Fruit fly (Drosophila melanogaster) whole organism, embryonic: ENCODE measurements around the gene drongo.

Experiments used
- CG10147 ChIP-seq: fragments of 200-800 bp; sonication (Bioruptor generic); optimal IDR thresholded peaks from 2 replicates; lab custom pipeline; 2019; ENCODE audit warnings: missing biosample characterization, mild to moderate bottlenecking, missing genetic modification characterization, moderate library complexity
- CG12104 ChIP-seq: fragments of 200-800 bp; sonication (Bioruptor generic); optimal IDR thresholded peaks from 3 replicates; lab custom pipeline; 2016; ENCODE audit warnings: missing biosample characterization, missing genetic modification characterization
- CG12299 ChIP-seq: fragments of 200-800 bp; sonication (Bioruptor generic); optimal IDR thresholded peaks from 2 replicates; lab custom pipeline; 2018; ENCODE audit warnings: missing biosample characterization, mild to moderate bottlenecking, missing genetic modification characterization
- CG1529 ChIP-seq: fragments of 200-800 bp; sonication (Bioruptor generic); optimal IDR thresholded peaks from 3 replicates; lab custom pipeline; 2018; ENCODE audit warnings: missing biosample characterization, missing genetic modification characterization
- CG16813 ChIP-seq: fragments of 200-800 bp; sonication (Bioruptor generic); IDR thresholded peaks from 3 replicates; pipeline ENCODE4 v1.3.6; 2022; ENCODE audit warnings: missing biosample characterization, missing genetic modification characterization; ENCODE audit not compliant: partially characterized antibody
- CG2116 ChIP-seq: fragments of 200-800 bp; sonication (Bioruptor generic); optimal IDR thresholded peaks from 3 replicates; lab custom pipeline; 2018; ENCODE audit warnings: missing biosample characterization, mild to moderate bottlenecking, missing genetic modification characterization
- CG2120 ChIP-seq: fragments of 200-800 bp; sonication (Bioruptor generic); optimal IDR thresholded peaks from 3 replicates; lab custom pipeline; 2016; ENCODE audit warnings: missing biosample characterization, missing genetic modification characterization
- CG31441 ChIP-seq: fragments of 200-800 bp; sonication (Bioruptor generic); IDR thresholded peaks from 2 replicates; pipeline ENCODE4 v1.3.6; 2022; ENCODE audit warnings: missing biosample characterization, missing genetic modification characterization
- CG4707 ChIP-seq: fragments of 200-800 bp; sonication (Bioruptor generic); optimal IDR thresholded peaks from 2 replicates; lab custom pipeline; 2018; ENCODE audit warnings: missing biosample characterization, mild to moderate bottlenecking, missing genetic modification characterization, moderate library complexity
- CG4820 ChIP-seq: fragments of 200-800 bp; sonication (Bioruptor generic); optimal IDR thresholded peaks from 3 replicates; lab custom pipeline; 2016; ENCODE audit warnings: missing biosample characterization, missing genetic modification characterization
- CG6765 ChIP-seq: fragments of 200-800 bp; sonication (Bioruptor generic); optimal IDR thresholded peaks from 3 replicates; lab custom pipeline; 2017; ENCODE audit warnings: missing biosample characterization, mild to moderate bottlenecking, missing genetic modification characterization
- CG7839 ChIP-seq: fragments of 200-800 bp; sonication (Bioruptor generic); optimal IDR thresholded peaks from 3 replicates; lab custom pipeline; 2018; ENCODE audit warnings: missing biosample characterization, mild to moderate bottlenecking, missing genetic modification characterization, moderate library complexity
- CG8924 ChIP-seq: fragments of 200-800 bp; optimal IDR thresholded peaks from 3 replicates; lab custom pipeline; 2019; ENCODE audit warnings: missing biosample characterization, mild to moderate bottlenecking, missing genetic modification characterization, moderate library complexity
- Eip74EF ChIP-seq, 2 experiments: fragments of 200-800 bp in 1 of 2; fragments of >200 bp in 1 of 2; sonication (Bioruptor generic) in 1 of 2; optimal IDR thresholded peaks; 2 replicates each; lab custom pipeline; 2017 to 2019; ENCODE audit warnings: missing biosample characterization in 2 of 2, missing genetic modification characterization in 2 of 2, mild to moderate bottlenecking in 1 of 2, moderate library complexity in 1 of 2
- Med ChIP-seq: fragments of 200-800 bp; sonication (Bioruptor generic); peaks from one replicate; lab custom pipeline; 2016; ENCODE audit warnings: missing biosample characterization, missing genetic modification characterization, mild to moderate bottlenecking, inconsistent platforms, moderate library complexity
- Oli ChIP-seq: fragments of 200-800 bp; sonication (Bioruptor generic); optimal IDR thresholded peaks from 2 replicates; lab custom pipeline; 2018; ENCODE audit warnings: missing biosample characterization, mild to moderate bottlenecking, missing genetic modification characterization, moderate library complexity
- Pdp1 ChIP-seq, 2 experiments: fragments of 200-800 bp; sonication (Bioruptor generic); optimal IDR thresholded peaks; 3 replicates each; lab custom pipeline; 2016; ENCODE audit warnings: missing biosample characterization in 2 of 2, missing genetic modification characterization in 2 of 2, mild to moderate bottlenecking in 1 of 2, moderate library complexity in 1 of 2
- aop ChIP-seq: fragments of 200-800 bp; sonication (Bioruptor generic); IDR thresholded peaks from 2 replicates; pipeline ENCODE4 v1.3.6; 2022; ENCODE audit warnings: missing biosample characterization, missing genetic modification characterization
- bsh ChIP-seq, 2 experiments: fragments of 200-800 bp; sonication (Bioruptor generic); optimal IDR thresholded peaks; 2 replicates each; lab custom pipeline; 2017 to 2018; ENCODE audit warnings: mild to moderate bottlenecking in 2 of 2, missing biosample characterization in 2 of 2, missing genetic modification characterization in 2 of 2, moderate library complexity in 1 of 2
- corto ChIP-seq: fragments of 200-800 bp; sonication (Bioruptor generic); optimal IDR thresholded peaks from 2 replicates; lab custom pipeline; 2016; ENCODE audit warnings: missing biosample characterization, mild to moderate bottlenecking, missing genetic modification characterization, moderate library complexity
- crol ChIP-seq: fragments of 200-800 bp; sonication (Bioruptor generic); IDR thresholded peaks from 2 replicates; pipeline ENCODE4 v1.3.6; 2022; ENCODE audit warnings: missing biosample characterization, missing genetic modification characterization
- dmrt99B ChIP-seq: fragments of 200-800 bp; sonication (Bioruptor generic); optimal IDR thresholded peaks from 2 replicates; lab custom pipeline; 2018; ENCODE audit warnings: missing biosample characterization, mild to moderate bottlenecking, missing genetic modification characterization, moderate library complexity
- en ChIP-seq: fragments of 200-800 bp; sonication (Bioruptor generic); optimal IDR thresholded peaks from 2 replicates; lab custom pipeline; 2016; ENCODE audit warnings: missing biosample characterization, missing genetic modification characterization
- hb ChIP-seq: fragments of 200-800 bp; sonication (Bioruptor generic); IDR thresholded peaks from 3 replicates; pipeline ENCODE4 v1.3.6; 2022; ENCODE audit warnings: missing biosample characterization, missing genetic modification characterization; ENCODE audit not compliant: partially characterized antibody
- hbn ChIP-seq: fragments of 200-800 bp; sonication (Bioruptor generic); IDR thresholded peaks from 2 replicates; pipeline ENCODE4 v1.3.6; 2022; ENCODE audit warnings: missing biosample characterization, missing genetic modification characterization; ENCODE audit not compliant: partially characterized antibody
- kni ChIP-seq: fragments of 200-800 bp; sonication (Bioruptor generic); optimal IDR thresholded peaks from 3 replicates; lab custom pipeline; 2017; ENCODE audit warnings: mild to moderate bottlenecking, missing biosample characterization, missing genetic modification reagents, missing genetic modification characterization
- lbe ChIP-seq: fragments of 200-800 bp; sonication (Bioruptor generic); optimal IDR thresholded peaks from 2 replicates; lab custom pipeline; 2016; ENCODE audit warnings: missing biosample characterization, mild to moderate bottlenecking, missing genetic modification characterization
- nau ChIP-seq: fragments of 200-800 bp; sonication (Bioruptor generic); optimal IDR thresholded peaks from 3 replicates; lab custom pipeline; 2017; ENCODE audit warnings: missing biosample characterization, mild to moderate bottlenecking, missing genetic modification characterization, missing genetic modification reagents
- nom ChIP-seq: fragments of 200-800 bp; sonication (Bioruptor generic); optimal IDR thresholded peaks from 2 replicates; lab custom pipeline; 2017; ENCODE audit warnings: missing biosample characterization, missing genetic modification characterization, mild to moderate bottlenecking, moderate library complexity, missing genetic modification reagents
- odd ChIP-seq: fragments of 200-800 bp; sonication (Bioruptor generic); optimal IDR thresholded peaks from 2 replicates; lab custom pipeline; 2017; ENCODE audit warnings: missing biosample characterization, mild to moderate bottlenecking, missing genetic modification characterization
- otp ChIP-seq: fragments of 200-800 bp; sonication (Bioruptor generic); IDR thresholded peaks from 3 replicates; pipeline ENCODE4, ENCODE4 v1.3.6; 2022; ENCODE audit warnings: missing biosample characterization, missing genetic modification characterization
- sc ChIP-seq, 3 experiments: fragments of >200 bp in 2 of 3; fragments of 200-800 bp in 1 of 3; sonication (Bioruptor generic) in 1 of 3; optimal IDR thresholded peaks; 2 replicates in 2 of 3; 3 replicates in 1 of 3; lab custom pipeline; 2017; ENCODE audit warnings: mild to moderate bottlenecking in 1 of 3, missing biosample characterization in 1 of 3, missing genetic modification characterization in 1 of 3, missing genetic modification reagents in 1 of 3
- sens ChIP-seq: fragments of 200-800 bp; sonication (Bioruptor generic); peaks from one replicate; lab custom pipeline; 2016; ENCODE audit warnings: missing biosample characterization, missing genetic modification characterization
- stwl ChIP-seq: fragments of 200-800 bp; sonication (Bioruptor generic); optimal IDR thresholded peaks from 3 replicates; lab custom pipeline; 2018; ENCODE audit warnings: missing biosample characterization, mild to moderate bottlenecking, missing genetic modification characterization, moderate library complexity
- tll ChIP-seq, 2 experiments: fragments of 200-800 bp in 1 of 2; fragments of >200 bp in 1 of 2; sonication (Bioruptor generic) in 1 of 2; optimal IDR thresholded peaks; 2 replicates each; lab custom pipeline; 2017 to 2019; ENCODE audit warnings: missing biosample characterization in 2 of 2, missing genetic modification characterization in 2 of 2, mild to moderate bottlenecking in 1 of 2, moderate library complexity in 1 of 2
- wor ChIP-seq: fragments of 200-800 bp; sonication (Bioruptor generic); IDR thresholded peaks from 2 replicates; pipeline ENCODE4 v1.3.6; 2022; ENCODE audit warnings: missing biosample characterization, missing genetic modification characterization
- yki ChIP-seq: fragments of >200 bp; optimal IDR thresholded peaks from 3 replicates; lab custom pipeline; 2018
- zf30C ChIP-seq: fragments of 200-800 bp; sonication (Bioruptor generic); optimal IDR thresholded peaks from 3 replicates; lab custom pipeline; 2018; ENCODE audit warnings: missing biosample characterization, mild to moderate bottlenecking, missing genetic modification characterization

The drongo gene

DNA sequence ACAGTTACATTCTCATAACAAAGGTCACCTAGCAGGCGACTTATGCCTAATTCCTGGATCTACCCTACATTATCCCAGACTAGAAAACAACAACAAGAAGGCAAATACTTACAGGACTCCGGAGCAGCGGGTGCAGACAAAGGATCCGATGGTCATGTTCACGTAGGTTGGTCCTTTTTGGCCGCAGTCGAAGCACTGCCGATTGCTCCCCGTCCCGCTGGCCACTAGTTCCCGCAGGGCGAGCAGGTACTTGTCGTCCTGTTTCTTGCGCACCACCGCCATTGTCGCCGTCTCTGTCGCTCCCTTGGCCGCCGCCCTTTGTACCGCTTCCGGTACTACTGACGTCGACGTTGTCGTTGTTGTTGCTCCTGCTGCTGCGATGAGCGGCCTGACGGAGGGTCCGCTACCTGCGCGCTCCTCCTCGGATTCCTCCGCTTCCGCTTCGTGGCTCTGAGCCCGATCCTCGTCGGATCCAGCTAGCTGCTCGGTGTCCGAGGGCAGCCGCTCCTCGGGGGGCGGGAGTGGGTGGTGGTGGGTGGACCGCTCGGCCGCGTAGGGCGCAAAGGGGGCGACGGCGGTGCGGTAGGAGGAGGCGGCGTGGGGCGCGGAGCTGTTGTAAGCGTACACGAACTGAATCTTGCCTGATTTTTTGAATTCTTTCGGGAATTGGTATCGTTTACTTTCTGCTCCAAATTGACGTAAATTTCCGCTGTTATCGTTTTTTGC is 921 bp downstream of the drongo start (continued):
- TF ChIP-seq tll (GFP tag; optimal IDR thresholded peaks at IDR 0.05; lab: Kevin White, UChicago) (peak in 1 of 2 experiments; percentile 55), aop (GFP tag; lab: Robert Waterston, UW) (0 out of 2 replicates have a peak, but pooled peaks have one; percentile 5), wor (no peak), hbn (GFP tag; lab: Robert Waterston, UW) (0 out of 2 replicates have a peak, but pooled peaks have one; percentile 22), hb (GFP tag; lab: Robert Waterston, UW) (0 out of 3 replicates have a peak, but pooled peaks have one; percentile 8), sens (GFP tag; lab: Kevin White, UChicago) (peak; percentile 59)

DNA sequence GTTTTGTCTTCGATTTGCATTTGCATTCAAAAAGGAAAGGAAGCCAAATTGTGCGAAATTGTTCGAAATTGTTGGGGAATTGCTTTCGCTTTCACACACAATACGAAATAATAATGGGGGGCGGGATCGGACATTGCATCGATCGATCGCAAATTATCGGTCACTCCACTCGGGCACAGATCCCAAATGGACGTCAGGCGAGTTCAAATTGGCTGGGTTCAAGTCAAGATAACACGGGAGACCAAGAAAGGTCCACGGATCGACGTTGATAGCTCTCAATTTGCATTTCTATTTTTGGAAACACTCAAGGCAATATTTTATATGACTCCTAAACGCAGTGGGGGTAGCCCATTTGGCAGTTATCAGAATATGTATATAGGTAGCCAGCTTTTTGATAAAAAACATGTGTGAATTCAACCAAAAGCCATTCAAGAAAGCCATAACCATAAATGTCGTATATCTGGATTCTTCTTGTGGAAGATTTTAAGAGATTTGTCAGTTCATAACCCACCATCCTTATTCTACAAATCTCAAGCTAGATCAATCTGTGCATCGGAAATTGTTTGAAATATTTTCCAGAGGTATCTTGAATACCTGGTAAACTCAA is 1.6 kb downstream of the drongo start:
- TF ChIP-seq CG2116 = no peak
- TF ChIP-seq sens (GFP tag; lab: Kevin White, UChicago) = peak; percentile 9

dm6 chr2L:847988-848622 is 2.8 kb downstream of the drongo start:
- peak; percentile 27 for TF ChIP-seq zf30C (GFP tag; lab: Kevin White, UChicago)
- no peak for TF ChIP-seq CG4820 (GFP tag; lab: Kevin White, UChicago)
- peak; percentile 45 for TF ChIP-seq corto (GFP tag; lab: Kevin White, UChicago)
- TF ChIP-seq lbe (GFP tag; lab: Kevin White, UChicago) = peak; percentile 38
- peak; percentile 67 for TF ChIP-seq kni (GFP tag; lab: Kevin White, UChicago)
- no peak for TF ChIP-seq otp
- no peak for TF ChIP-seq odd (GFP tag; lab: Kevin White, UChicago)
- TF ChIP-seq en (GFP tag; lab: Kevin White, UChicago) = no peak
- TF ChIP-seq nom (GFP tag; lab: Kevin White, UChicago) = peak; percentile 65
- peak; percentile 43 for TF ChIP-seq Med (GFP tag; lab: Kevin White, UChicago)
- peak in 1 of 2 experiments; percentile 32 for TF ChIP-seq bsh (GFP tag; optimal IDR thresholded peaks at IDR 0.05; lab: Kevin White, UChicago)
- peak; percentile 22 for TF ChIP-seq sens (GFP tag; lab: Kevin White, UChicago)
- peak; percentile 40; the same call in 1 of the 2 replicates for TF ChIP-seq crol
- no peak for TF ChIP-seq sc (optimal IDR thresholded peaks at IDR 0.05; lab: Kevin White, UChicago)
- no peak for TF ChIP-seq sc (GFP tag; optimal IDR thresholded peaks at IDR 0.05; lab: Kevin White, UChicago)

DNA sequence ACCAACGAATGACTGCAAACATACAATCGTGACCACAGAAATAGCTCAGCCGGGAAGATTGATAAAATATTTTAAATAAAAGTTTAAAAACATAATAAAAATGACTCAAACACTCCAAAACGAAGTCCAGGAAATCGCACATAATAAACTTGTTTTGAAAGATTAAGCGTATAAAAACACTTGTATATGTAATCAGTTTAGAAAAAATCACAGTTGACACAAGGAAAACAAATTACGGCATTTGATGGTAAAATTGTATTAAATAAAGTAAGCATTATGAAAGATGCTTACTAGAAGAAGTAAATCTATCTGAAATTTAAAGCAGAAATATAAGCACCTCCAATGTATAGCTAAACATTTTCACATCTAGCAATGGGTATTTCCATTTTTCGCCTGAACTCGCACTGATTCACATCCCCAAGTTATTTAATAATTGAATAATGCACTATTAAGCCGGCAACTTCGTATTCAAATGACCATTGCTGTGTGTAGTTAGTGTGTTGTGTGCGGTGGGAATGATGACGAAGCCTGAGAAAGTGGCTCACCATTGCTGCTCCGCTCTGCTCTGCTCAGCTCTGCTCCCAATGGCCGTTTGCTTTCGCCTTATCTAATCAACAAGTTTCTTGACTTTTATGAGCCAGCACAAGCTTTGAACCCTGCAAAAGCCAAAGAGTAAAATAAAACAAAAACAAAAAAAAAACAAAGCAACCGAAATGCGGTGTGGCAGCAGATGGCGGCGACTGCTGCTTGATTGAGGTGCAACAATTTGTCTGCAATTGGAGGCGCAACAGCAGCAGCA is 3.5 kb downstream of the drongo start:
- no peak for TF ChIP-seq CG6765 (GFP tag; lab: Kevin White, UChicago)
- no peak for TF ChIP-seq CG10147 (GFP tag; lab: Kevin White, UChicago)
- no peak for TF ChIP-seq yki (lab: Kevin White, UChicago)
- no peak for TF ChIP-seq en (GFP tag; lab: Kevin White, UChicago)
- peak; percentile 12 for TF ChIP-seq CG7839
- TF ChIP-seq CG4707 (GFP tag; lab: Kevin White, UChicago) = no peak
- TF ChIP-seq CG12299 (tag; lab: Kevin White, UChicago) = no peak
- TF ChIP-seq stwl = no peak
- TF ChIP-seq CG1529 (GFP tag; lab: Kevin White, UChicago) = no peak
- TF ChIP-seq CG8924 (tag; lab: Kevin White, UChicago) = peak; percentile 19
- no peak for TF ChIP-seq CG12104 (GFP tag; lab: Kevin White, UChicago)
- no peak for TF ChIP-seq nau (GFP tag; lab: Kevin White, UChicago)
- TF ChIP-seq Eip74EF (GFP tag; optimal IDR thresholded peaks at IDR 0.05; lab: Kevin White, UChicago) = peak in 1 of 2 experiments; percentile 25
- peak; percentile 12 for TF ChIP-seq CG2120
- peak; percentile 42; the same call in 1 of the 2 replicates for TF ChIP-seq CG31441
- no peak for TF ChIP-seq CG16813 (GFP tag; lab: Robert Waterston, UW)
- TF ChIP-seq dmrt99B (tag; lab: Kevin White, UChicago) = peak; percentile 59
- TF ChIP-seq Oli (tag; lab: Kevin White, UChicago) = peak; percentile 53
- peak in 1 of 2 experiments; percentile 15 for TF ChIP-seq Pdp1 (GFP tag; optimal IDR thresholded peaks at IDR 0.05; lab: Kevin White, UChicago)
